Worm (Caenorhabditis elegans) whole organism, L4 larva: ENCODE data around the gene bus-8B.

Experiments used
- ZK337.2 ChIP-seq: fragments of 200-800 bp; sonication (Bioruptor generic); IDR thresholded peaks from 2 replicates; pipeline ENCODE4 v1.3.6; 2022; ENCODE audit warnings: missing genetic modification reagents, missing genetic modification characterization, missing compliant biosample characterization
- egl-27 ChIP-seq: sonication (generic microtip); optimal IDR thresholded peaks from 3 replicates; lab custom pipeline; 2017; ENCODE audit warnings: missing biosample characterization, missing genetic modification reagents, missing genetic modification characterization
- fos-1 ChIP-seq: fragments of 150-350 bp; optimal IDR thresholded peaks from 2 replicates; lab custom pipeline; 2014; ENCODE audit warnings: missing biosample characterization, missing genetic modification characterization
- mep-1 ChIP-seq: fragments of 150-350 bp; sonication (generic microtip); optimal IDR thresholded peaks from 3 replicates; lab custom pipeline; 2014; ENCODE audit warnings: missing biosample characterization, missing genetic modification characterization

- TF ChIP-seq ZK337.2 (GFP tag; lab: Robert Waterston, UW) (no peak), mep-1 (tag; lab: Kevin White, UChicago) (no peak), egl-27 (tag; lab: Kevin White, UChicago) (no peak), fos-1 (tag; lab: Kevin White, UChicago) (no peak)
These were observed 45.3 kb downstream of the bus-8B start, which contains the start of gene lgx-1 for ce11 chrX:5538416-5538815.
